Fruit fly (Drosophila melanogaster) whole organism, wandering third instar larva: ENCODE measurements around the gene mRpL30.

Experiments
- Abd-B ChIP-seq: fragments of >200 bp; optimal IDR thresholded peaks from 2 replicates; lab custom pipeline; 2017; ENCODE audit warnings: missing biosample characterization, missing genetic modification characterization
- Dfd ChIP-seq: fragments of >200 bp; optimal IDR thresholded peaks from 2 replicates; lab custom pipeline; 2017; ENCODE audit warnings: missing biosample characterization, missing genetic modification characterization
- Dif ChIP-seq: fragments of 200-275, 200-300 bp; sonication (Bioruptor generic); optimal IDR thresholded peaks from 2 replicates; lab custom pipeline; 2018; ENCODE audit warnings: missing biosample characterization, missing genetic modification characterization; ENCODE audit not compliant: partially characterized antibody
- GATAd ChIP-seq: sonication (Bioruptor generic); optimal IDR thresholded peaks from 2 replicates; lab custom pipeline; 2016; ENCODE audit warnings: missing biosample characterization, missing genetic modification characterization
- Hnf4 ChIP-seq: fragments of 200-800 bp; sonication (Bioruptor generic); optimal IDR thresholded peaks from 2 replicates; lab custom pipeline; 2016; ENCODE audit warnings: missing biosample characterization, mild to moderate bottlenecking, missing genetic modification characterization
- Hr78 ChIP-seq: fragments of >200 bp; optimal IDR thresholded peaks from 2 replicates; lab custom pipeline; 2017; ENCODE audit warnings: missing biosample characterization, missing genetic modification characterization
- OdsH ChIP-seq: fragments of 200-800 bp; sonication (Bioruptor generic); optimal IDR thresholded peaks from 2 replicates; lab custom pipeline; 2016; ENCODE audit warnings: missing biosample characterization, mild to moderate bottlenecking, missing genetic modification characterization
- pan ChIP-seq: fragments of >200 bp; optimal IDR thresholded peaks from 2 replicates; lab custom pipeline; 2017
- sage ChIP-seq: fragments of 200-800 bp; sonication (Bioruptor generic); optimal IDR thresholded peaks from 2 replicates; lab custom pipeline; 2016; ENCODE audit warnings: missing biosample characterization, mild to moderate bottlenecking, missing genetic modification characterization
- usp ChIP-seq: fragments of >200 bp; optimal IDR thresholded peaks from 2 replicates; lab custom pipeline; 2017; ENCODE audit warnings: missing biosample characterization, missing genetic modification characterization
- woc ChIP-seq: sonication (Bioruptor generic); optimal IDR thresholded peaks from 2 replicates; lab custom pipeline; 2016; ENCODE audit warnings: missing biosample characterization, mild to moderate bottlenecking, missing genetic modification characterization

DNA sequence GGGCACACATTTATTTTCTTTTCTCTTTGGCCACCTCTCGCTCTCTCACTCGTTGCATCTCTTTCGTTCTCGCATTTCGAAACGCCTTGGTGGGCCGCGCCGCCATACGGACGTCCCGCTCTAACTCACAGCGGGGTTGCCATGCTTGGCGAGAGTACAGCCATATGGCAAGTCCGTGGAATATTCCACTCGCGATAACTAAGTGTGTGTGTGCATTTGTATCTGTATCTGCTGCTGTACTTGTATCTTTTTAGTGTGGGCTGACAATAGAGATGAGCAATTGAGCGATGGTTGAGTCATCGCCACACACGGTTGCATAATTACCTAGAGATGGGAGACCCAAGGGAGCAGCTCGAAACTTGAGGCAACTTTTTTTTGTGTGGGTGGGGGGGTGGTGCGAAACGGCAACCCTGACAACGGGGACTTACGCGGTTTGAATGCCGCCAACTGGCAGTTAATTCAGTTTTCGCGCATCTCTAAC, 36.8 kb downstream of the mRpL30 start:
- TF ChIP-seq Abd-B (GFP tag; lab: Kevin White, UChicago) (no peak), Hr78 (GFP tag; lab: Kevin White, UChicago) (no peak), sage (GFP tag; lab: Kevin White, UChicago) (peak; percentile 36), OdsH (GFP tag; lab: Kevin White, UChicago) (peak; percentile 79), pan (lab: Kevin White, UChicago) (no peak), woc (peak; percentile 76), Dfd (no peak), Dif (GFP tag; lab: Kevin White, UChicago) (peak; percentile 54), Hnf4 (GFP tag; lab: Kevin White, UChicago) (peak; percentile 88), usp (GFP tag; lab: Kevin White, UChicago) (no peak), GATAd (peak; percentile 19)
